Worm (Caenorhabditis elegans): ENCODE measurements around the gene F58E6.13.

ce11 chrV:9725719-9726118 lies 19.3 kb upstream of the F58E6.13 start:
- TF ChIP-seq ztf-16 (tag; optimal IDR thresholded peaks at IDR 0.05) (no peak), fax-1 (tag; optimal IDR thresholded peaks at IDR 0.05) (no peak), sox-2 (GFP tag; IDR thresholded peaks at IDR 0.05) (no peak), ama-1 (optimal IDR thresholded peaks at IDR 0.05) (no peak), rnt-1 (tag; optimal IDR thresholded peaks at IDR 0.05) (no peak), pha-4 (tag; optimal IDR thresholded peaks at IDR 0.05) (no peak), zip-5 (tag; optimal IDR thresholded peaks at IDR 0.05) (no peak)
